Worm (Caenorhabditis elegans): ENCODE data around the gene trip-4.
A peak's percentile ranks its signal among the peaks of the same experiment; 100 is the strongest.

Gene trip-4

ce11 chrII:15071571-15071970 lies 32.4 kb downstream of the trip-4 start, which contains the start of gene Y53F4B.18:
Y53F4B.18 (minus strand) TSS chrII:15071671.
- TF ChIP-seq mab-9 (GFP tag; IDR thresholded peaks at IDR 0.05) (no peak), nhr-71 (tag; optimal IDR thresholded peaks at IDR 0.05) (no peak), tlp-1 (tag; optimal IDR thresholded peaks at IDR 0.05) (no peak), ceh-88 (GFP tag; IDR thresholded peaks at IDR 0.05) (no peak), nhr-85 (tag) (no peak), efl-1 (optimal IDR thresholded peaks at IDR 0.05) (no peak), efl-1 (GFP tag; optimal IDR thresholded peaks at IDR 0.05 in 1 of 2) (no peak), lir-3 (tag; optimal IDR thresholded peaks at IDR 0.05; ENCODE audit: poor library complexity) (no peak)

ce11 chrII:15074760-15075159 lies 35.6 kb downstream of the trip-4 start:
- TF ChIP-seq nhr-20 (tag; optimal IDR thresholded peaks at IDR 0.05) (peak; percentile 66), lin-35 (GFP tag; optimal IDR thresholded peaks at IDR 0.05) (peak in 1 of 2 experiments; percentile 30), lsy-2 (tag; optimal IDR thresholded peaks at IDR 0.05) (no peak), fkh-10 (GFP tag; optimal IDR thresholded peaks at IDR 0.05) (no peak), nhr-90 (tag; optimal IDR thresholded peaks at IDR 0.05; ENCODE audit: poor library complexity) (peak; percentile 15), nhr-85 (tag) (peak; percentile 17), mef-2 (tag; optimal IDR thresholded peaks at IDR 0.05) (no peak), efl-1 (optimal IDR thresholded peaks at IDR 0.05) (no peak), efl-1 (GFP tag; optimal IDR thresholded peaks at IDR 0.05 in 1 of 2) (peak in 1 of 2 experiments; percentile 64), tbx-2 (tag; optimal IDR thresholded peaks at IDR 0.05) (no peak), nhr-77 (tag; optimal IDR thresholded peaks at IDR 0.05) (peak; percentile 83), zip-4 (GFP tag; optimal IDR thresholded peaks at IDR 0.05) (no peak), sptf-1 (tag; optimal IDR thresholded peaks at IDR 0.05) (no peak), unc-98 (GFP tag; IDR thresholded peaks at IDR 0.05) (no peak), blmp-1 (tag; optimal IDR thresholded peaks at IDR 0.05) (peak; percentile 14), snu-23 (GFP tag; optimal IDR thresholded peaks at IDR 0.05) (peak; percentile 2)

ce11 chrII:15076778-15077435 lies 37.7 kb downstream of the trip-4 start, which contains the start of gene Y53F4B.19:
Y53F4B.19 (plus strand) TSS chrII:15076934.
- TF ChIP-seq dsc-1 (tag; optimal IDR thresholded peaks at IDR 0.05), result no peak
- no peak for TF ChIP-seq egl-13 (tag; optimal IDR thresholded peaks at IDR 0.05)
- TF ChIP-seq C34B4.2 (tag; optimal IDR thresholded peaks at IDR 0.05), result no peak
- TF ChIP-seq mdl-1 (tag; optimal IDR thresholded peaks at IDR 0.05), result no peak
- peak in 1 of 2 experiments; percentile 71 for TF ChIP-seq lsy-2 (tag; optimal IDR thresholded peaks at IDR 0.05)
- no peak for TF ChIP-seq skn-1 (tag; optimal IDR thresholded peaks at IDR 0.05)
- TF ChIP-seq mef-2 (tag; optimal IDR thresholded peaks at IDR 0.05), result no peak
- no peak for TF ChIP-seq ceh-63 (GFP tag; optimal IDR thresholded peaks at IDR 0.05)
- TF ChIP-seq lin-35 (GFP tag; optimal IDR thresholded peaks at IDR 0.05), result peak in 1 of 2 experiments; percentile 31
- TF ChIP-seq aly-2 (tag; optimal IDR thresholded peaks at IDR 0.05), result no peak
- no peak for TF ChIP-seq nhr-11 (tag; optimal IDR thresholded peaks at IDR 0.05)
- TF ChIP-seq unc-62 (GFP tag; optimal IDR thresholded peaks at IDR 0.05), result no peak
- TF ChIP-seq efl-1 (optimal IDR thresholded peaks at IDR 0.05), result no peak
- peak in 1 of 2 experiments; percentile 38 for TF ChIP-seq efl-1 (GFP tag; optimal IDR thresholded peaks at IDR 0.05 in 1 of 2)
- no peak for TF ChIP-seq isw-1 (GFP tag; IDR thresholded peaks at IDR 0.05)
- TF ChIP-seq lir-3 (tag; optimal IDR thresholded peaks at IDR 0.05; ENCODE audit: poor library complexity), result no peak
- no peak for TF ChIP-seq irx-1 (tag; optimal IDR thresholded peaks at IDR 0.05)

- TF ChIP-seq nhr-19 (GFP tag; conservative IDR thresholded peaks at IDR 0.05) (no peak), nhr-84 (tag; optimal IDR thresholded peaks at IDR 0.05) (no peak), C04F5.9 (tag; optimal IDR thresholded peaks at IDR 0.05) (no peak), unc-62 (GFP tag; optimal IDR thresholded peaks at IDR 0.05) (no peak), unc-130 (tag; optimal IDR thresholded peaks at IDR 0.05) (no peak), elt-2 (tag; optimal IDR thresholded peaks at IDR 0.05) (no peak)
Measured at ce11 chrII:15080535-15080934, 41.3 kb downstream of the trip-4 start.

All from whole organism, L1 larva.